Fruit fly (Drosophila melanogaster) Kc167 (cell line): ENCODE measurements around the gene sima.

ENCODE experiments used
- Myc ChIP-seq: fragments of >200 bp; optimal IDR thresholded peaks from 2 replicates; lab custom pipeline; 2017; ENCODE audit warnings: missing external identifiers
- Sin3A ChIP-seq: fragments of >200 bp; optimal IDR thresholded peaks from 2 replicates; lab custom pipeline; 2018; ENCODE audit warnings: missing external identifiers
- h ChIP-seq: fragments of >200 bp; optimal IDR thresholded peaks from 3 replicates; lab custom pipeline; 2018; ENCODE audit warnings: missing external identifiers
- psq ChIP-seq: fragments of >200 bp; optimal IDR thresholded peaks from 2 replicates; lab custom pipeline; 2017; ENCODE audit warnings: missing external identifiers
- ttk ChIP-seq: sonication (Bioruptor generic); optimal IDR thresholded peaks from 2 replicates; lab custom pipeline; 2017; ENCODE audit warnings: missing external identifiers

dm6 chr3R:30014480-30014879, 43.6 kb upstream of the sima start:
- TF ChIP-seq ttk (lab: Kevin White, UChicago): no peak
- no peak for TF ChIP-seq psq
- no peak for TF ChIP-seq Myc
- no peak for TF ChIP-seq Sin3A (lab: Kevin White, UChicago)
- TF ChIP-seq h: no peak
